Worm (Caenorhabditis elegans): ENCODE data around the gene T05C12.1.

DNA sequence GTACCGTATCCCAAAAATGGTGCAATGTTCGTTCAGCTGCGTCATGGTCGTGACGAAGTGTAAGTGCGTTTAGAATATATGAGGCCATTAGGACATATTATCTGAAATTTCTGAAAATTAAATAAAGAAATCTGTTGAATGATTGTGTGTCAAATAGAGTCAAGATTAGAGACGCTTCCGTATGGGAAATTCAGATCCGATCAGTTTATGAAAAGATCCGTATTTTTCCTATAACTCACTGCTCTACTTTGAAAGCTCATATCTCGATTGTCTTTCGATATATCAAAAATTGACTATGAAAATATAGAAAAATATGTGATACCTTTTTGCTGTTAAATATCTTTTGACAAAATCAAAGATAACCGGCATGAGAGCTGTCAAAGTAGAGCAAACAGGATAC lies 6.8 kb downstream of the T05C12.1 start, which contains the start of gene T05C12.4:
- TF ChIP-seq lin-39 (tag; optimal IDR thresholded peaks at IDR 0.05) (no peak), nhr-12 (tag; optimal IDR thresholded peaks at IDR 0.05) (no peak), ztf-11 (tag; optimal IDR thresholded peaks at IDR 0.05) (no peak), elt-2 (tag; optimal IDR thresholded peaks at IDR 0.05) (no peak), R02D3.7 (tag; optimal IDR thresholded peaks at IDR 0.05) (no peak), snpc-4 (tag; optimal IDR thresholded peaks at IDR 0.05) (no peak), mdl-1 (tag; optimal IDR thresholded peaks at IDR 0.05) (no peak), ZK546.5 (tag; optimal IDR thresholded peaks at IDR 0.05) (no peak)

Measured in whole organism, L3 larva.